Fruit fly (Drosophila melanogaster): ENCODE data around the gene S6KL.

DNA sequence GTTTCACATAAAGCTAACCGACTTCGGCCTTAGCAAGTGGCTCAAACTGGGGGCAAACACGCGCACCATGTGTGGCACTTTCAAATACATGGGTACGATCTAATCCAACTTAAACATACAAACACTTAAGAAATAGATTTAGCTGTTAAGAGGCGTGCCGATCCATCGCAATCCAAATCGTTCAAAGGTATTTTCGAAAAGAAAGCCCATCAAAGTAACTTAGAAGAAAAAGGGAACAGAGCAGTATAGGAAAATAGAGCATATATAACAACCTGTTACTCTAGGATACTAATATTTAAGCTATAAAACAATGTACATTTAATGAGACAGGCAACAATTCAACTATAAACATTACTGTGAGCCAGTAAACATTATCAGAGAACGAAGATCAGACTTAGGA lies 3.1 kb downstream of the S6KL start, which contains the start of gene Atg101:
- no peak for TF ChIP-seq gl (tag; optimal IDR thresholded peaks at IDR 0.05)
- TF ChIP-seq fd96Ca (GFP tag; IDR thresholded peaks at IDR 0.05): no peak
- no peak for TF ChIP-seq CG12605 (GFP tag; IDR thresholded peaks at IDR 0.05)
- TF ChIP-seq Pif1B (GFP tag; optimal IDR thresholded peaks at IDR 0.05): no peak
- TF ChIP-seq Snoo (tag; optimal IDR thresholded peaks at IDR 0.05): no peak
- TF ChIP-seq CG32121 (GFP tag; IDR thresholded peaks at IDR 0.05): no peak
- no peak for TF ChIP-seq CG17806 (tag; optimal IDR thresholded peaks at IDR 0.05)
- no peak for TF ChIP-seq CG9948 (tag; optimal IDR thresholded peaks at IDR 0.05)
- no peak for TF ChIP-seq CG14655 (GFP tag; optimal IDR thresholded peaks at IDR 0.05)
